Worm (Caenorhabditis elegans): Measurements from ENCODE around the gene mdt-4.
"Not testable (repeated sequence)": the region's sequence is repeated elsewhere in the genome, so short reads cannot be mapped to it uniquely, and the experiment has no call there.

mdt-4 gene

ce11 chrII:4928367-4928766 is 15.4 kb downstream of the mdt-4 start:
- peak; percentile 32; the same call in 1 of the 2 replicates for TF ChIP-seq cebp-1 (GFP tag; IDR thresholded peaks at IDR 0.05)
- not testable (repeated sequence) for TF ChIP-seq cebp-1 (tag; optimal IDR thresholded peaks at IDR 0.05); rpc-1 (optimal IDR thresholded peaks at IDR 0.05)
- TF ChIP-seq pbrm-1 (GFP tag; IDR thresholded peaks at IDR 0.05): 0 out of 2 replicates have a peak, but pooled peaks have one; percentile 28
- TF ChIP-seq B0261.1 (tag; optimal IDR thresholded peaks at IDR 0.05): peak; percentile 61
- TF ChIP-seq Y53G8AR.9 (GFP tag; conservative IDR thresholded peaks at IDR 0.05): 0 out of 2 replicates have a peak, but pooled peaks have one; percentile 28
- TF ChIP-seq mcd-1 (GFP tag; IDR thresholded peaks at IDR 0.05): 0 out of 2 replicates have a peak, but pooled peaks have one; percentile 22
- peak; percentile 57; the same call in 1 of the 2 replicates for TF ChIP-seq madf-6 (GFP tag; IDR thresholded peaks at IDR 0.05)
- peak; percentile 74 for TF ChIP-seq hmg-1.2 (GFP tag; IDR thresholded peaks at IDR 0.05)
- TF ChIP-seq ceh-40 (GFP tag; IDR thresholded peaks at IDR 0.05): 0 out of 2 replicates have a peak, but pooled peaks have one; percentile 69
- peak; percentile 96 for TF ChIP-seq lin-26 (GFP tag; IDR thresholded peaks at IDR 0.05)
- TF ChIP-seq rcor-1 (GFP tag; IDR thresholded peaks at IDR 0.05): 0 out of 2 replicates have a peak, but pooled peaks have one; percentile 13
- peak; percentile 87 for TF ChIP-seq ztf-25 (GFP tag; IDR thresholded peaks at IDR 0.05)
- TF ChIP-seq Y56A3A.18 (GFP tag; IDR thresholded peaks at IDR 0.05): 0 out of 2 replicates have a peak, but pooled peaks have one; percentile 38
- peak; percentile 84 for TF ChIP-seq tbp1 (GFP tag; optimal IDR thresholded peaks at IDR 0.05)
- TF ChIP-seq aptf-2 (GFP tag; conservative IDR thresholded peaks at IDR 0.05): 0 out of 2 replicates have a peak, but pooled peaks have one; percentile 10
- peak; percentile 44 for TF ChIP-seq rpc-1 (tag; optimal IDR thresholded peaks at IDR 0.05)
- 0 out of 2 replicates have a peak, but pooled peaks have one; percentile 15 for TF ChIP-seq C06A6.2 (GFP tag; conservative IDR thresholded peaks at IDR 0.05)
- 0 out of 2 replicates have a peak, but pooled peaks have one; percentile 22 for TF ChIP-seq cebp-2 (GFP tag; IDR thresholded peaks at IDR 0.05)
- TF ChIP-seq nfyb-1 (GFP tag; IDR thresholded peaks at IDR 0.05): peak; percentile 49; the same call in 1 of the 2 replicates
- 0 out of 2 replicates have a peak, but pooled peaks have one; percentile 16 for TF ChIP-seq F33H1.4 (GFP tag; IDR thresholded peaks at IDR 0.05)

- TF ChIP-seq F22D6.2 (tag; optimal IDR thresholded peaks at IDR 0.05) (peak; percentile 11), Y95B8A.8 (GFP tag; IDR thresholded peaks at IDR 0.05) (0 out of 2 replicates have a peak, but pooled peaks have one; percentile 8), cebp-1 (GFP tag; IDR thresholded peaks at IDR 0.05) (no peak), cebp-1 (tag; optimal IDR thresholded peaks at IDR 0.05) (peak; percentile 60), snpc-1.1 (tag; optimal IDR thresholded peaks at IDR 0.05; ENCODE audit: insufficient read depth) (no peak), ceh-58 (GFP tag; IDR thresholded peaks at IDR 0.05) (no peak), T07F8.4 (tag; optimal IDR thresholded peaks at IDR 0.05) (no peak), atf-7 (tag; optimal IDR thresholded peaks at IDR 0.05) (peak; percentile 92), dox-1 (GFP tag; IDR thresholded peaks at IDR 0.05) (no peak), nhr-179 (tag; optimal IDR thresholded peaks at IDR 0.05) (no peak), ets-4 (GFP tag; optimal IDR thresholded peaks at IDR 0.05) (peak; percentile 44), F57A8.1 (GFP tag; optimal IDR thresholded peaks at IDR 0.05) (no peak), madf-6 (GFP tag; IDR thresholded peaks at IDR 0.05) (no peak), nhr-90 (tag; optimal IDR thresholded peaks at IDR 0.05) (peak; percentile 54), Y79H2A.3 (GFP tag; conservative IDR thresholded peaks at IDR 0.05) (no peak), snpc-4 (GFP tag; optimal IDR thresholded peaks at IDR 0.05) (no peak), snpc-4 (tag; optimal IDR thresholded peaks at IDR 0.05) (peak in 1 of 4 experiments; percentile 10), dpff-1 (tag; optimal IDR thresholded peaks at IDR 0.05) (no peak), snpc-3.4 (tag; optimal IDR thresholded peaks at IDR 0.05) (no peak), nhr-80 (tag; optimal IDR thresholded peaks at IDR 0.05) (peak; percentile 94), attf-3 (GFP tag; conservative IDR thresholded peaks at IDR 0.05) (no peak), pha-4 (tag; optimal IDR thresholded peaks at IDR 0.05) (peak; percentile 86), egl-44 (GFP tag; IDR thresholded peaks at IDR 0.05) (peak; percentile 74; the same call in 1 of the 2 replicates), B0035.1 (tag; optimal IDR thresholded peaks at IDR 0.05) (no peak), madf-8 (GFP tag; conservative IDR thresholded peaks at IDR 0.05) (no peak), akir-1 (GFP tag; optimal IDR thresholded peaks at IDR 0.05) (no peak), mxl-1 (tag; optimal IDR thresholded peaks at IDR 0.05) (no peak), nfyb-1 (GFP tag; IDR thresholded peaks at IDR 0.05) (peak; percentile 22; the same call in 1 of the 2 replicates), let-607 (tag; optimal IDR thresholded peaks at IDR 0.05) (peak; percentile 36 to 64)
Measured at ce11 chrII:4925198-4925764, 18.5 kb downstream of the mdt-4 start, which contains the start of gene aagr-2. TSS of gene aagr-2 (minus strand) at chrII:4925248.
